Worm (Caenorhabditis elegans) whole organism, L3 larva: Measurements from ENCODE around the gene R10F2.4.

ENCODE experiments used
- R02D3.7 ChIP-seq: fragments of 150-350 bp; optimal IDR thresholded peaks from 2 replicates; lab custom pipeline; 2014; ENCODE audit warnings: missing biosample characterization, missing genetic modification characterization
- ZK546.5 ChIP-seq: sonication (generic microtip); optimal IDR thresholded peaks from 2 replicates; lab custom pipeline; 2017; ENCODE audit warnings: missing biosample characterization, missing genetic modification characterization
- aly-2 ChIP-seq: fragments of 150-350 bp; optimal IDR thresholded peaks from 2 replicates; lab custom pipeline; 2014; ENCODE audit warnings: missing biosample characterization, missing genetic modification characterization
- ama-1 ChIP-seq: fragments of 150-350 bp; optimal IDR thresholded peaks from 2 replicates; lab custom pipeline; 2018
- ceh-16 ChIP-seq: sonication (generic microtip); optimal IDR thresholded peaks from 2 replicates; lab custom pipeline; 2017; ENCODE audit warnings: missing biosample characterization, missing genetic modification characterization
- ceh-28 ChIP-seq: fragments of 150-350 bp; optimal IDR thresholded peaks from 2 replicates; lab custom pipeline; 2014; ENCODE audit warnings: missing biosample characterization, missing genetic modification reagents, missing genetic modification characterization
- ceh-82 ChIP-seq: fragments of 150-350 bp; optimal IDR thresholded peaks from 2 replicates; lab custom pipeline; 2014; ENCODE audit warnings: missing biosample characterization, missing genetic modification characterization
- ceh-9 ChIP-seq: sonication (generic microtip); optimal IDR thresholded peaks from 2 replicates; lab custom pipeline; 2018; ENCODE audit warnings: missing biosample characterization, missing genetic modification characterization
- daf-12 ChIP-seq: fragments of 150-350 bp; optimal IDR thresholded peaks from 2 replicates; lab custom pipeline; 2014; ENCODE audit warnings: missing biosample characterization, missing genetic modification reagents, missing genetic modification characterization
- egl-27 ChIP-seq: sonication (generic microtip); optimal IDR thresholded peaks from 4 replicates; lab custom pipeline; 2017; ENCODE audit warnings: missing biosample characterization, missing genetic modification reagents, missing genetic modification characterization
- egl-5 ChIP-seq: fragments of 150-350 bp; optimal IDR thresholded peaks from 2 replicates; lab custom pipeline; 2017; ENCODE audit warnings: missing biosample characterization, missing genetic modification reagents, missing genetic modification characterization, inconsistent platforms
- elt-1 ChIP-seq: fragments of 150-350 bp; optimal IDR thresholded peaks from 2 replicates; lab custom pipeline; 2014; ENCODE audit warnings: missing biosample characterization, missing genetic modification characterization
- elt-2 ChIP-seq: sonication (generic microtip); optimal IDR thresholded peaks from 2 replicates; lab custom pipeline; 2016; ENCODE audit warnings: missing genetic modification reagents, mild to moderate bottlenecking, missing genetic modification characterization, missing compliant biosample characterization
- elt-3 ChIP-seq, 3 experiments: fragments of 150-350 bp in 1 of 3; sonication (generic microtip) in 2 of 3; optimal IDR thresholded peaks; 2 replicates in 2 of 3; 4 replicates in 1 of 3; lab custom pipeline; 2014 to 2017; ENCODE audit warnings: missing biosample characterization in 3 of 3, missing genetic modification characterization in 3 of 3
- eor-1 ChIP-seq, 2 experiments: fragments of 150-350 bp; optimal IDR thresholded peaks; 2 replicates each; lab custom pipeline; 2014 to 2018; ENCODE audit warnings: missing biosample characterization in 2 of 2, missing genetic modification characterization in 2 of 2
- fkh-10 ChIP-seq: sonication (generic microtip); optimal IDR thresholded peaks from 2 replicates; lab custom pipeline; 2017; ENCODE audit warnings: missing biosample characterization, missing genetic modification reagents, missing genetic modification characterization
- fkh-2 ChIP-seq: fragments of 150-350 bp; optimal IDR thresholded peaks from 2 replicates; lab custom pipeline; 2014; ENCODE audit warnings: missing biosample characterization, missing genetic modification reagents, missing genetic modification characterization
- fos-1 ChIP-seq: fragments of 150-350 bp; optimal IDR thresholded peaks from 2 replicates; lab custom pipeline; 2014; ENCODE audit warnings: missing biosample characterization, missing genetic modification characterization
- hmg-11 ChIP-seq: sonication (generic microtip); optimal IDR thresholded peaks from 2 replicates; lab custom pipeline; 2016; ENCODE audit warnings: missing genetic modification characterization, missing compliant biosample characterization
- jun-1 ChIP-seq: fragments of 150-350 bp; optimal IDR thresholded peaks from 2 replicates; lab custom pipeline; 2014; ENCODE audit warnings: missing biosample characterization, missing genetic modification reagents, missing genetic modification characterization
- lin-15B ChIP-seq: fragments of 150-350 bp; optimal IDR thresholded peaks from 2 replicates; lab custom pipeline; 2014; ENCODE audit warnings: missing biosample characterization, missing genetic modification characterization
- lin-39 ChIP-seq: fragments of 150-350 bp; optimal IDR thresholded peaks from 2 replicates; lab custom pipeline; 2018; ENCODE audit warnings: missing biosample characterization, missing genetic modification reagents, missing genetic modification characterization
- lsy-12 ChIP-seq: sonication (generic microtip); optimal IDR thresholded peaks from 2 replicates; lab custom pipeline; 2016; ENCODE audit warnings: mild to moderate bottlenecking, missing genetic modification characterization, missing compliant biosample characterization
- mdl-1 ChIP-seq: fragments of 150-350 bp; optimal IDR thresholded peaks from 2 replicates; lab custom pipeline; 2014; ENCODE audit warnings: missing biosample characterization, missing genetic modification characterization
- mml-1 ChIP-seq: fragments of 150-350 bp; sonication (generic microtip); optimal IDR thresholded peaks from 3 replicates; lab custom pipeline; 2014; ENCODE audit warnings: missing biosample characterization, missing genetic modification characterization
- nfya-1 ChIP-seq: sonication (generic microtip); optimal IDR thresholded peaks from 2 replicates; lab custom pipeline; 2017; ENCODE audit warnings: missing genetic modification characterization, mild to moderate bottlenecking, missing compliant biosample characterization, antibody characterized with exemption, moderate library complexity; ENCODE audit not compliant: insufficient read depth
- nhr-11 ChIP-seq: fragments of 150-350 bp; optimal IDR thresholded peaks from 2 replicates; lab custom pipeline; 2014; ENCODE audit warnings: missing biosample characterization, missing genetic modification characterization
- nhr-12 ChIP-seq: fragments of 150-350 bp; optimal IDR thresholded peaks from 2 replicates; lab custom pipeline; 2014; ENCODE audit warnings: missing biosample characterization, missing genetic modification characterization
- nhr-23 ChIP-seq: fragments of 150-350 bp; optimal IDR thresholded peaks from 2 replicates; lab custom pipeline; 2014; ENCODE audit warnings: missing biosample characterization, missing genetic modification reagents, missing genetic modification characterization
- nhr-237 ChIP-seq: fragments of 150-350 bp; optimal IDR thresholded peaks from 2 replicates; lab custom pipeline; 2014; ENCODE audit warnings: missing biosample characterization, missing genetic modification characterization
- nhr-25 ChIP-seq: sonication (generic microtip); optimal IDR thresholded peaks from 2 replicates; lab custom pipeline; 2017; ENCODE audit warnings: missing biosample characterization, missing genetic modification characterization
- nhr-28 ChIP-seq: fragments of 150-350 bp; optimal IDR thresholded peaks from 2 replicates; lab custom pipeline; 2014; ENCODE audit warnings: missing biosample characterization, missing genetic modification characterization
- nhr-43 ChIP-seq: sonication (generic microtip); optimal IDR thresholded peaks from 2 replicates; lab custom pipeline; 2016; ENCODE audit warnings: mild to moderate bottlenecking, missing genetic modification characterization, missing compliant biosample characterization; ENCODE audit not compliant: poor library complexity, severe bottlenecking
- nhr-67 ChIP-seq: fragments of 150-350 bp; optimal IDR thresholded peaks from 2 replicates; lab custom pipeline; 2014; ENCODE audit warnings: missing biosample characterization, missing genetic modification characterization
- nhr-76 ChIP-seq: fragments of 150-350 bp; sonication (generic microtip); optimal IDR thresholded peaks from 5 replicates; lab custom pipeline; 2014; ENCODE audit warnings: missing biosample characterization, missing genetic modification characterization
- nhr-77 ChIP-seq: fragments of 150-350 bp; optimal IDR thresholded peaks from 2 replicates; lab custom pipeline; 2014; ENCODE audit warnings: missing biosample characterization, missing genetic modification characterization
- pha-4 ChIP-seq: fragments of 150-350 bp; optimal IDR thresholded peaks from 2 replicates; lab custom pipeline; 2014; ENCODE audit warnings: missing biosample characterization, missing genetic modification reagents, missing genetic modification characterization
- pqm-1 ChIP-seq: fragments of 150-350 bp; optimal IDR thresholded peaks from 2 replicates; lab custom pipeline; 2017; ENCODE audit warnings: missing biosample characterization, missing genetic modification characterization, inconsistent platforms
- sea-2 ChIP-seq: fragments of 150-350 bp; sonication (generic microtip); optimal IDR thresholded peaks from 4 replicates; lab custom pipeline; 2014; ENCODE audit warnings: missing biosample characterization, missing genetic modification reagents, missing genetic modification characterization
- skn-1 ChIP-seq: fragments of 150-350 bp; optimal IDR thresholded peaks from 2 replicates; lab custom pipeline; 2014; ENCODE audit warnings: missing biosample characterization, missing genetic modification characterization
- snpc-4 ChIP-seq: fragments of 150-350 bp; optimal IDR thresholded peaks from 2 replicates; lab custom pipeline; 2014; ENCODE audit warnings: missing biosample characterization, missing genetic modification characterization
- tbx-2 ChIP-seq: sonication (generic microtip); optimal IDR thresholded peaks from 2 replicates; lab custom pipeline; 2016; ENCODE audit warnings: mild to moderate bottlenecking, missing genetic modification characterization, missing compliant biosample characterization
- unc-39 ChIP-seq: sonication (generic microtip); optimal IDR thresholded peaks from 4 replicates; lab custom pipeline; 2017; ENCODE audit warnings: missing biosample characterization, missing genetic modification characterization
- unc-62 ChIP-seq: fragments of 150-350 bp; sonication (generic microtip); optimal IDR thresholded peaks from 4 replicates; lab custom pipeline; 2014; ENCODE audit warnings: missing biosample characterization, missing genetic modification reagents, missing genetic modification characterization
- zag-1 ChIP-seq: fragments of 150-350 bp; optimal IDR thresholded peaks from 2 replicates; lab custom pipeline; 2014; ENCODE audit warnings: missing biosample characterization, missing genetic modification characterization
- ztf-11 ChIP-seq: fragments of 150-350 bp; optimal IDR thresholded peaks from 2 replicates; lab custom pipeline; 2014; ENCODE audit warnings: missing biosample characterization, missing genetic modification characterization
- ztf-4 ChIP-seq: fragments of 150-350 bp; optimal IDR thresholded peaks from 2 replicates; lab custom pipeline; 2014; ENCODE audit warnings: missing biosample characterization, missing genetic modification characterization

The R10F2.4 gene

DNA sequence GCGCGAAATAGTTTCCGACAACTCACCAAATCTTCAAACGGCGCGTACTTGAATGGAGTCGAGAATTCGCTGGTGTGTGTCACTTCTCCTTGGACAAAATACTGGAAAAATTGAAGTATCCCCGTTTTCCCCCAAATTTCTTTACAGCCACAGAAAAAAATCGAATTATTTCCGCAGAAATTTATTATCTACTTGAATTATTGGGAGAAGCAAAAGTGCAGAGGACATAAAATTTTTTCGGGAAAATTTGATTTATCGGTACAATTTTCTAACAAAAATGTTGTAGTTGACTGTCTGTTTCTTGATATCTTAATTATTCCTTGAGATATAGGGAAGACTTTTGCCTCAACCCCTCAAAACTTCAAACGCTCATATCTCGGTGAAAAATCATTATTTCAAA lies at the start of gene R10F2.4:
R10F2.4 (minus strand) TSS at position 101 of the 400 bp plus-strand sequence.
- no peak for TF ChIP-seq zag-1
- TF ChIP-seq jun-1, result no peak
- TF ChIP-seq mdl-1, result no peak
- TF ChIP-seq nhr-28 (tag; lab: Kevin White, UChicago), result no peak
- no peak for TF ChIP-seq lin-15B (tag; lab: Kevin White, UChicago)
- TF ChIP-seq nhr-237 (tag; lab: Kevin White, UChicago), result no peak

DNA sequence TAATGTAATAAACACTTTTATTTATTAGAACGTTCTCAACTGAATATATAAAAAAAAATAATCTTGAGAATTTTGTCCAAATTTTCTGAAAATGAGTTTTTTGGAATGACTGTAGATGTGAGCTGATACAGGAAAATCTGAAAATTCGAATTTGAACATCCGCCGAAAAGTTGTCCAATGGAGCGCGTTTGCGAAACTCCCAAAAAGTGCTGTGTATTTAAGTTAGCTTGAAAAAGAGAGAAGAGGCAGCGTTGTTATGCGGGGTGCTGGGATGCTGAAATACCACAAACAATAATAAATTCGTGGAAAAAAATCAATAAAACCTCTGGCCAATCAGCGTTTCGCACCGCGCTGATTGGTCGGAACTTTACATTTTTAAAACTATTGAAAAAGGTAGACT lies 47.3 kb upstream of the R10F2.4 start:
- TF ChIP-seq nfya-1 (peak; percentile 30), ama-1 (lab: Kevin White, UChicago) (no peak)

DNA sequence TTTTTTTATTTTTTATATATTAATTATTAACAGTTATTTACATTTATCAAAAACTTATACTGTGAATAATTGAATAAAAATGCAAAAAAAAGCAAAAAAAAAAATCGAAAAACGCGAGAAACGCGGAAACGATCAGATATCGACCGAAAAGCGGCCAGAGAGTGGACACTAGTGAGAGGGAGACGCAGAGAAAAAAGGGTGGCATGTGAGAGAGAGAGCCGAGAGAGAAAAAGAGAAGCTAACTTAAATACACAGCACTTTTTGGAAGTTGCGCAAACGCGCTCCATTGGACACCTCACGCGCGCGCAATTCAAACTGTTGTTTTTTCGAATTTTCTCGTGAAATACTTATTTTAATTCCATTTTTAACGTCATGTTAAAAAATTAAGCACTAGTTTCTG lies 43.5 kb upstream of the R10F2.4 start:
- no peak for TF ChIP-seq fkh-10
- TF ChIP-seq unc-39, result no peak
- TF ChIP-seq ceh-28 (tag; lab: Kevin White, UChicago), result peak; percentile 82
- TF ChIP-seq ama-1 (lab: Kevin White, UChicago), result no peak
- no peak for TF ChIP-seq ztf-4 (tag; lab: Kevin White, UChicago)
- peak; percentile 21 for TF ChIP-seq snpc-4
- no peak for TF ChIP-seq fos-1 (tag; lab: Kevin White, UChicago)
- no peak for TF ChIP-seq jun-1
- no peak for TF ChIP-seq daf-12
- no peak for TF ChIP-seq nhr-67 (tag; lab: Kevin White, UChicago)
- TF ChIP-seq nhr-77 (tag; lab: Kevin White, UChicago), result no peak
- TF ChIP-seq hmg-11 (tag; lab: Kevin White, UChicago), result peak; percentile 89
- no peak for TF ChIP-seq mml-1 (tag; lab: Kevin White, UChicago)
- peak; percentile 71 for TF ChIP-seq nhr-23 (tag; lab: Kevin White, UChicago)
- TF ChIP-seq eor-1 (tag; optimal IDR thresholded peaks at IDR 0.05; lab: Kevin White, UChicago), result no peak
- TF ChIP-seq zag-1, result no peak
- TF ChIP-seq egl-27 (tag; lab: Kevin White, UChicago), result no peak
- TF ChIP-seq lin-15B (tag; lab: Kevin White, UChicago), result peak; percentile 83
- no peak for TF ChIP-seq nhr-237 (tag; lab: Kevin White, UChicago)
- TF ChIP-seq nhr-28 (tag; lab: Kevin White, UChicago), result no peak
- peak; percentile 24 for TF ChIP-seq tbx-2 (tag; lab: Kevin White, UChicago)
- TF ChIP-seq fkh-2 (tag; lab: Kevin White, UChicago), result no peak
- TF ChIP-seq egl-5 (tag; lab: Kevin White, UChicago), result peak; percentile 20
- TF ChIP-seq ztf-11 (tag; lab: Kevin White, UChicago), result no peak
- TF ChIP-seq elt-3 (tag; optimal IDR thresholded peaks at IDR 0.05; lab: Kevin White, UChicago), result no peak
- peak; percentile 78 for TF ChIP-seq nhr-43 (tag; lab: Kevin White, UChicago)
- no peak for TF ChIP-seq ZK546.5 (tag; lab: Kevin White, UChicago)
- TF ChIP-seq nhr-76 (tag; lab: Kevin White, UChicago), result no peak
- peak; percentile 46 for TF ChIP-seq nhr-25
- TF ChIP-seq ceh-16, result no peak
- peak; percentile 87 for TF ChIP-seq nfya-1
- no peak for TF ChIP-seq skn-1 (tag; lab: Kevin White, UChicago)
- TF ChIP-seq nhr-11 (tag; lab: Kevin White, UChicago), result peak; percentile 3
- peak; percentile 61 for TF ChIP-seq elt-2 (tag; lab: Kevin White, UChicago)
- peak; percentile 34 for TF ChIP-seq lsy-12
- TF ChIP-seq sea-2, result no peak
- TF ChIP-seq pha-4 (tag; lab: Kevin White, UChicago), result peak; percentile 85
- TF ChIP-seq unc-62 (GFP tag; lab: Kevin White, UChicago), result no peak
- TF ChIP-seq pqm-1 (tag; lab: Kevin White, UChicago), result no peak
- peak; percentile 68 for TF ChIP-seq lin-39
- no peak for TF ChIP-seq aly-2
- TF ChIP-seq R02D3.7 (tag; lab: Kevin White, UChicago), result peak; percentile 64
- no peak for TF ChIP-seq elt-1
- no peak for TF ChIP-seq nhr-12 (tag; lab: Kevin White, UChicago)
- TF ChIP-seq mdl-1, result no peak
- TF ChIP-seq ceh-82 (tag; lab: Kevin White, UChicago), result no peak
- TF ChIP-seq ceh-9 (tag; lab: Kevin White, UChicago), result no peak
